Worm (Caenorhabditis elegans) whole organism, mixed stage, embryonic: ENCODE results near the gene F26G1.15.

Source experiments
- elt-1 ChIP-seq: sonication (generic microtip); optimal IDR thresholded peaks from 2 replicates; lab custom pipeline; 2017; ENCODE audit warnings: missing genetic modification characterization, mild to moderate bottlenecking, missing compliant biosample characterization, antibody characterized with exemption, moderate library complexity, borderline replicate concordance; ENCODE audit not compliant: insufficient read depth
- flh-1 ChIP-seq: fragments of 200-800 bp; sonication (Bioruptor generic); optimal IDR thresholded peaks from 2 replicates; lab custom pipeline; 2018; ENCODE audit warnings: mild to moderate bottlenecking, missing genetic modification characterization, moderate library complexity, missing compliant biosample characterization
- lsy-2 ChIP-seq: fragments of 150-350 bp; optimal IDR thresholded peaks from 2 replicates; lab custom pipeline; 2014; ENCODE audit warnings: missing biosample characterization, missing genetic modification characterization
- mab-5 ChIP-seq: fragments of 150-350 bp; optimal IDR thresholded peaks from 2 replicates; lab custom pipeline; 2014; ENCODE audit warnings: missing biosample characterization, missing genetic modification characterization
- nhr-237 ChIP-seq: fragments of 150-350 bp; optimal IDR thresholded peaks from 2 replicates; lab custom pipeline; 2014; ENCODE audit warnings: missing biosample characterization, missing genetic modification characterization
- nhr-28 ChIP-seq: fragments of 150-350 bp; optimal IDR thresholded peaks from 2 replicates; lab custom pipeline; 2014; ENCODE audit warnings: missing biosample characterization, missing genetic modification characterization
- sem-2 ChIP-seq: fragments of 200-800 bp; sonication (Bioruptor generic); optimal IDR thresholded peaks from 2 replicates; lab custom pipeline; 2018; ENCODE audit warnings: mild to moderate bottlenecking, missing genetic modification characterization, missing compliant biosample characterization
- snpc-4 ChIP-seq: fragments of 150-350 bp; optimal IDR thresholded peaks from 2 replicates; lab custom pipeline; 2014; ENCODE audit warnings: missing biosample characterization, missing genetic modification characterization
- unc-39 ChIP-seq: fragments of 150-350 bp; optimal IDR thresholded peaks from 2 replicates; lab custom pipeline; 2014; ENCODE audit warnings: missing biosample characterization, missing genetic modification characterization
- ztf-11 ChIP-seq: fragments of 150-350 bp; optimal IDR thresholded peaks from 2 replicates; lab custom pipeline; 2014; ENCODE audit warnings: missing biosample characterization, missing genetic modification characterization

ce11 chrII:4791272-4791671 lies 1.2 kb downstream of the F26G1.15 start, which contains the start of gene F26G1.1:
- TF ChIP-seq unc-39 (tag; lab: Kevin White, UChicago) (no peak), sem-2 (GFP tag; lab: Kevin White, UChicago) (no peak), snpc-4 (tag; lab: Kevin White, UChicago) (no peak), lsy-2 (tag; lab: Kevin White, UChicago) (peak; percentile 46), nhr-237 (tag; lab: Kevin White, UChicago) (no peak), elt-1 (no peak), flh-1 (no peak), ztf-11 (no peak), nhr-28 (no peak), mab-5 (no peak)
